Worm (Caenorhabditis elegans): Measurements from ENCODE around the gene mfsd-12.
A peak's percentile ranks its signal among the peaks of the same experiment; 100 is the strongest.

mfsd-12 gene

DNA sequence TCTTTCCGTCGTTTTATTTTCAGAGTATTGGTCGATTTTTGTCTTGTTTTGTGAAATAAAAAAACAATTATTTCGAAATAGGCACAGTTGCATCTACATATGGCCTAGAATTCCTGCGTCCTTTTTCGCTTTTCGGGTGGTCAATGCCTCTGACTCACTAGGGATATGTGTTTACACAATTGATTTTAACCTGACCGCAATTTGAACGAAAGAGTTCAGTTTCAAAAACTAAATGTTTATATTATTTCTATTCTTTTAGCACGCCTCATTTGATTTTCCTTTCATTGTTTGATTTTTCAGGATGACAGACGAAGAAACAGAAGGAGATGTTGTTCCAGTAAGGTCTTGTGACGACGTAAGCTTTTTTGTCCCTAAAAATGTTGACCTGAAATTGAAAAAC lies at the start of gene mfsd-12:
mfsd-12 (plus strand) TSS at position 301 of the 400 bp plus-strand sequence.
- TF ChIP-seq ceh-82 (tag; optimal IDR thresholded peaks at IDR 0.05) (no peak), pha-4 (tag; optimal IDR thresholded peaks at IDR 0.05) (peak; percentile 7)

DNA sequence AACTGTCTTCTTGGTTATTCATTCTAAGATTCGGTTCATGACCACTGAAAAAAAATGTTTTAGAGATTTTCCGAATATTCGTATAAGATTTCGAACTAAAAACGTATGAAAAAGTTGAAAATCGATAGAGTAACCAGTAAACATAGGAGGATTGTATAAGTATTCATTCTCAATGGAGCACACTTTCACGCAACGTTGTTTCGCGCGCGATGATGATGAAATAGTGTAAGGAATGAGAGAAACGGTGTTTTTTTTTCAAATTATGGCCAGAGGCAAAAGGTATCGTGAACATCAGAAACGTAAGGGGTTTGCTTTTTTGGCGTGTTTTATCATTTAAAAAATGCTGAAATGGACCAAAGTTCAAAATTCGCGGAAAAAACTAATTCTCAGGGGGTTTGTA lies 48.3 kb upstream of the mfsd-12 start, which contains the start of gene pqn-65:
pqn-65 (minus strand) TSS at position 54 of the 400 bp plus-strand sequence.
- no peak for TF ChIP-seq ztf-11 (tag; optimal IDR thresholded peaks at IDR 0.05)
- peak; percentile 12 for TF ChIP-seq elt-2 (tag; optimal IDR thresholded peaks at IDR 0.05)
- peak; percentile 73 for TF ChIP-seq pha-4 (tag; optimal IDR thresholded peaks at IDR 0.05)
- no peak for TF ChIP-seq pqm-1 (tag; optimal IDR thresholded peaks at IDR 0.05)
- TF ChIP-seq ceh-16 (tag; optimal IDR thresholded peaks at IDR 0.05): no peak
- TF ChIP-seq fkh-10 (GFP tag; optimal IDR thresholded peaks at IDR 0.05): no peak
- TF ChIP-seq unc-39 (tag; optimal IDR thresholded peaks at IDR 0.05): no peak
- TF ChIP-seq nhr-43 (tag; optimal IDR thresholded peaks at IDR 0.05; ENCODE audit: poor library complexity, severe bottlenecking): no peak
- TF ChIP-seq mml-1 (tag; optimal IDR thresholded peaks at IDR 0.05): no peak
- TF ChIP-seq elt-3 (tag; optimal IDR thresholded peaks at IDR 0.05): no peak
- no peak for TF ChIP-seq elt-1 (tag; optimal IDR thresholded peaks at IDR 0.05)
- no peak for TF ChIP-seq lin-39 (tag; optimal IDR thresholded peaks at IDR 0.05)
- TF ChIP-seq snpc-4 (tag; optimal IDR thresholded peaks at IDR 0.05): no peak
- TF ChIP-seq ama-1 (optimal IDR thresholded peaks at IDR 0.05): no peak
- no peak for TF ChIP-seq eor-1 (tag; optimal IDR thresholded peaks at IDR 0.05)
- no peak for TF ChIP-seq ceh-82 (tag; optimal IDR thresholded peaks at IDR 0.05)
- no peak for TF ChIP-seq nhr-12 (tag; optimal IDR thresholded peaks at IDR 0.05)
- TF ChIP-seq egl-5 (tag; optimal IDR thresholded peaks at IDR 0.05): peak; percentile 38
- TF ChIP-seq mdl-1 (tag; optimal IDR thresholded peaks at IDR 0.05): no peak
- TF ChIP-seq skn-1 (tag; optimal IDR thresholded peaks at IDR 0.05): no peak
- no peak for TF ChIP-seq ztf-4 (tag; optimal IDR thresholded peaks at IDR 0.05)
- peak; percentile 19 for TF ChIP-seq ceh-28 (tag; optimal IDR thresholded peaks at IDR 0.05)
- TF ChIP-seq hmg-11 (tag; optimal IDR thresholded peaks at IDR 0.05): no peak
- TF ChIP-seq lin-15B (tag; optimal IDR thresholded peaks at IDR 0.05): peak; percentile 25
- TF ChIP-seq nhr-11 (tag; optimal IDR thresholded peaks at IDR 0.05): no peak
- TF ChIP-seq nfya-1 (tag; optimal IDR thresholded peaks at IDR 0.05; ENCODE audit: insufficient read depth): peak; percentile 39
- no peak for TF ChIP-seq fos-1 (tag; optimal IDR thresholded peaks at IDR 0.05)
- no peak for TF ChIP-seq fkh-2 (tag; optimal IDR thresholded peaks at IDR 0.05)
- TF ChIP-seq sea-2 (GFP tag; optimal IDR thresholded peaks at IDR 0.05): no peak
- TF ChIP-seq nhr-67 (tag; optimal IDR thresholded peaks at IDR 0.05): no peak
- TF ChIP-seq daf-12 (tag; optimal IDR thresholded peaks at IDR 0.05): no peak
- no peak for TF ChIP-seq egl-27 (tag; optimal IDR thresholded peaks at IDR 0.05)
- no peak for TF ChIP-seq unc-62 (GFP tag; optimal IDR thresholded peaks at IDR 0.05)
- TF ChIP-seq ceh-9 (tag; optimal IDR thresholded peaks at IDR 0.05): no peak
- peak; percentile 36 for TF ChIP-seq nhr-25 (tag; optimal IDR thresholded peaks at IDR 0.05)

DNA sequence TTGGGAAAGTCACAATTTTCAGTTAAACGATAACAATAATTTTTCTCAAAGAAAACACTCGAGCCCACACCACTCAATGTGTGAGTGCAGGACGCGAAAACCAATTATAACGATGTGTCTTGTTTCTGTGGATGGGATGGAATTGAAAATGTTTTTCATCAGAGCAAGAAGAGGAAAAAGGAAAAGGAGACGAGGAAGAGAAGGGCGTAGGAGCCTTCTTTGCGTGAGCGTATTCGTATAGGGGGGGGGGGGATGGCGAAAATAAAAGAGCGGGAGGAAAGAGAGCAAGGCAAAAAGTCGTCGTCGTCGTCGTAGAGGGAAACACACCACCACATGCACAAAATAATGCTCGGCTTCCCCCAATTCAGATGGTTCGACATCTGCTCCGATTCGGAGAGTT lies 47.9 kb upstream of the mfsd-12 start:
- peak; percentile 3 for TF ChIP-seq fkh-10 (GFP tag; optimal IDR thresholded peaks at IDR 0.05)
- peak; percentile 37 for TF ChIP-seq lin-39 (tag; optimal IDR thresholded peaks at IDR 0.05)
- TF ChIP-seq pqm-1 (tag; optimal IDR thresholded peaks at IDR 0.05): no peak

DNA sequence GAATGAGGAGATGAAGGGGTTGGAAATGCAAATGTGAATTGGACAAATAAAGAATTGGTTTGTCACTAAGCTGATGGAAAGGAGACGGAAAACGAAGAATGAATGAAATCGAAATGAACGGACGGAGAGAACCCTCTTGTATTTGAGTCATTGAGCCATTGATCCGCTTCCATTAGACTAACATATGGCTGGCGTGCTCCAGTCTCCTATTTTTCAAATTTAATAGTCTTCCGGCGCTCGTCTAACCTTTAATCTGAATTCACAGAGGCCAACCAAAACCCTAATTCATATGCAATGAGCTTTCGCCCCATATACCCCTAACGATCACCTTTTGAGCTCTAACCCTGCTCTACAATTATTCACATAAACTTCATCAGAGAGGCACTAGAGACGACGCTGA lies 45.9 kb upstream of the mfsd-12 start, which contains the start of gene C46C11.3:
C46C11.3 (plus strand) TSS at position 301 of the 400 bp plus-strand sequence.
- TF ChIP-seq nhr-11 (tag; optimal IDR thresholded peaks at IDR 0.05) (no peak), ceh-82 (tag; optimal IDR thresholded peaks at IDR 0.05) (no peak), snpc-4 (tag; optimal IDR thresholded peaks at IDR 0.05) (no peak), aly-2 (tag; optimal IDR thresholded peaks at IDR 0.05) (no peak), ama-1 (optimal IDR thresholded peaks at IDR 0.05) (no peak), ceh-9 (tag; optimal IDR thresholded peaks at IDR 0.05) (no peak), elt-2 (tag; optimal IDR thresholded peaks at IDR 0.05) (no peak), nhr-12 (tag; optimal IDR thresholded peaks at IDR 0.05) (no peak)

DNA sequence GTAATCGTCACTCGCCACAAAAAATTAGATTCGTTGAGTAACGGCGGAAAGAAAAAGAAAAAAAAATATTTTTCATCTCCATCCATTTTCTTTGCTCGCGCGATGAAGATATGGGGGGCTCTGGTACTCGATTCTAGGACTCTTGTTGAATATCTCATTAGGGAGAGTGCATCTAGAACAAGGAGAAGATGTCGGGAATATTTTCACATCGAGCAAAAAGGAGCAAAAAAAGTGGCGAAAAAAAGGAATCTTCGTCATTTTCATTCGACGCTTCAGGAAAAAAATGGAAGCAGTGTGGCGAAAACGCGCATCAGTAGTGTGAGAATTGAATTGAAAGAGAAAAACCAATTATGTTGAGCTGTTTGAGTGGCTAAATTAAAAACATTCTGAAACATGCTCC lies 44.2 kb upstream of the mfsd-12 start:
- TF ChIP-seq ama-1 (optimal IDR thresholded peaks at IDR 0.05): no peak
- no peak for TF ChIP-seq nhr-76 (tag; optimal IDR thresholded peaks at IDR 0.05)
- TF ChIP-seq mml-1 (tag; optimal IDR thresholded peaks at IDR 0.05): no peak
- no peak for TF ChIP-seq zag-1 (tag; optimal IDR thresholded peaks at IDR 0.05)
- TF ChIP-seq fkh-10 (GFP tag; optimal IDR thresholded peaks at IDR 0.05): peak; percentile 29
- TF ChIP-seq nfya-1 (tag; optimal IDR thresholded peaks at IDR 0.05; ENCODE audit: insufficient read depth): no peak
- TF ChIP-seq elt-3 (tag; optimal IDR thresholded peaks at IDR 0.05): no peak

All from whole organism, L3 larva.